Worm (Caenorhabditis elegans): ENCODE measurements around the gene C06H5.8.

DNA sequence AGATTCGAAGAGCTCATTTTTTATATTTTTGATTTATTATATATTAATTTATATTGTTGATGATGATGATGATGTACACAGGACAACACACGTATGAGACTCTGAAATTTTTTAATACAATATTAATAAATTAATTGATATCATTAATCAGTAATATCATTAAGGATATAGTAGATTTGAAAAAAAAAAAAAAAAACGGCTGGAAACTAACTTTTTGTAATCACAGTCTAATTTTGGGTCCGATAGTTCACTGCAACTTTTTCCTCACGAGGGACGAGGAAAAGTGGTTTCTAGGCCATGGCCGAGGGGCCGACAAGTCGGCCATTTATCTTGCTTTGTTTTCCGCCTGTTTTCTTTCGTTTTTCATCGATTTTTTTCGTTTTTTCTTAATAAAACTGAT is 47.9 kb downstream of the C06H5.8 start, which contains the start of gene gck-3:
- no peak for TF ChIP-seq ztf-11 (tag; optimal IDR thresholded peaks at IDR 0.05)
- no peak for TF ChIP-seq lsy-2 (tag; optimal IDR thresholded peaks at IDR 0.05)
- no peak for TF ChIP-seq nhr-28 (tag; optimal IDR thresholded peaks at IDR 0.05)
- TF ChIP-seq R02D3.7 (tag; optimal IDR thresholded peaks at IDR 0.05) = no peak
